Worm (Caenorhabditis elegans): ENCODE results near the gene R02F2.5.

DNA sequence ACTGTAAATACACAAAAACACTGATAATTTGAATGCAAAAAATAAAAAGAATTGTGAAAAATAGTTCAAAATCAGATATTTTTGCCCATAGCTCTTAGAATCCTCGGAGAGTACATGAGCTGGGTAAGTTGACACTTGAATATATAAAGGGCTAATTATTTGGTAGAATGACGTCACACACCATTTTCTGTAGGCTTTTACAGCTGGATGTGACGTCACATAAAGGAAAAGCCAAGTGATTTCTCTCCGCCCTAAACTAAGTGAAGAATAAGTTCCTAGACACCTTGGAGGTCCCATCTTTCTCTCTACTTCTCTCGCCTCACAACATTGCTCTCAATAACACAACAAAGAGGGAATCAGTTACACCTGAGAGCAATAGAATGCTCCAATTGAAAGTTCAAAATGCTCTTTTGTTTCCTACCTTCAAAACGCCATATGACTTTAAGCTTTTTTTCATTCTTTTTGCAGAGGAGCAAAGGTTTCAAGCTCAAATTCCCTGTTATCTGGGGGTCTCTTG lies 8.0 kb downstream of the R02F2.5 start, which contains the start of gene osg-1:
- TF ChIP-seq dsc-1 (tag; optimal IDR thresholded peaks at IDR 0.05) (no peak), snpc-4 (tag; optimal IDR thresholded peaks at IDR 0.05) (no peak)
